Fruit fly (Drosophila melanogaster) Kc167 (cell line): ENCODE measurements around the gene abd-A.

Experiments
- Myc ChIP-seq: fragments of >200 bp; optimal IDR thresholded peaks from 2 replicates; lab custom pipeline; 2017; ENCODE audit warnings: missing external identifiers
- Sin3A ChIP-seq: fragments of >200 bp; optimal IDR thresholded peaks from 2 replicates; lab custom pipeline; 2018; ENCODE audit warnings: missing external identifiers
- h ChIP-seq: fragments of >200 bp; optimal IDR thresholded peaks from 3 replicates; lab custom pipeline; 2018; ENCODE audit warnings: missing external identifiers
- insv ChIP-seq: fragments of >200 bp; optimal IDR thresholded peaks from 3 replicates; lab custom pipeline; 2018; ENCODE audit warnings: missing external identifiers
- psq ChIP-seq: fragments of >200 bp; optimal IDR thresholded peaks from 2 replicates; lab custom pipeline; 2017; ENCODE audit warnings: missing external identifiers
- ttk ChIP-seq: sonication (Bioruptor generic); optimal IDR thresholded peaks from 2 replicates; lab custom pipeline; 2017; ENCODE audit warnings: missing external identifiers

abd-A gene

DNA sequence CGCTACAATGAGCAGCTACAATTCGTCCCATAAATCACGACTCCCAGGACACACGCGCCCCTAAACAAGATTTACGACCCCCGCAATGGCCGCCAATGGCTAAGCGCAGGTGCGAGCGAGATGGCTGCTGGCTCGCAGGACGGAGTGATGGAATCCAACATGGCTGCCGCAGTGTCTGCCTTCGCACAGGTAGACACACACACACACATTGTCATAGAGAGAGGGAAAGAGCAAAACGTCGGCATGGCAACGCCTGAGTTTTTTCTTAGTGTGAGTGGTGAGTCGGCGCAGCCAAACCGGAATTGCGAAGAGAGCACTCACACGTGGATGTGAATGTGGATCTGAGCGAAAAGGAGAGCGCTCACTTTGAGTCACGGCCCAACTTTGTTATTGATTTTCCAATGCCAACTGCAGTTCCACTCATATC, 18.1 kb downstream of the abd-A start:
- TF ChIP-seq Myc (lab: Kevin White, UChicago), result no peak
- TF ChIP-seq h (lab: Kevin White, UChicago), result no peak
- TF ChIP-seq insv (lab: Kevin White, UChicago), result no peak
- TF ChIP-seq psq (lab: Kevin White, UChicago), result no peak
- no peak for TF ChIP-seq ttk
- TF ChIP-seq Sin3A (lab: Kevin White, UChicago), result no peak

DNA sequence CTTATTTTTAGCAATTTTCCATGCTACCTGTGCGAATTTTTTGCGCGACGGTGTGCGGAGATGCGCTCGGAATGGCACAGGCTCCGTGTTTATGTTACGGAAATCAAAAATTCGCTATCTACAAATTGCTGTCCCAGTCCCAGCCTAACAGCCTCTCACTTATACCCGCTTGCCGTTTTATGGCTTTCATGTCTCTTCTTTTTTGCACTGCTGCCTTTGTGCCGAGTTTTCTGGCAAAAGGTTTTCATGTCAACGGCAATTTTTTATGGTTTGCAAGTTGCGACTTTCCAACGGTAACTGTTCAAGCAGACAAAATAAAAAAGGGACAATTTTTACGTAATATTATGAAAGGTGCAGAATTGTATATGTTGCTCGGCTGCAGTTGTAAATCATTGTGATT, 19.0 kb downstream of the abd-A start:
- TF ChIP-seq h (lab: Kevin White, UChicago), result no peak
- no peak for TF ChIP-seq psq (lab: Kevin White, UChicago)
- no peak for TF ChIP-seq Sin3A (lab: Kevin White, UChicago)
- no peak for TF ChIP-seq ttk
- TF ChIP-seq insv (lab: Kevin White, UChicago), result no peak
- no peak for TF ChIP-seq Myc (lab: Kevin White, UChicago)

DNA sequence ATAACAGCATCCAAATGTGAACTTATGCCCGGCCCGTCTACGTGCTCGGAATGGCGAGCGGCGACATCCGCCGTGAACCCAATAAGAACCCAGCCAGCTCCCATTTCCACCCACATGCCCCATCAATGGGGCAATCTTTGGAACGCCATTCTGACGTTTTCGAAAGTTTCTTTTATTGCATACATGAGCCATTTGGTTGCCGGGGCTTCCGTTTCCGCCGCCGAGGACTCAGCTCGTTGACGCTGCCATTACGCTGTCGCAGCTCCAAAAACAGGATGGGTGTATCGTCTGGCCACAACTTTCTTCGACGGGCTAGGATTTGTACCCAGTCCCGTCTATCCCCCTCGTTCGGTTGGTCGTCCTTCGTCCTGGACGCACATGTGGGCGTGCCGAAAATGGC, 23.7 kb downstream of the abd-A start:
- TF ChIP-seq insv (lab: Kevin White, UChicago), result no peak
- no peak for TF ChIP-seq ttk
- no peak for TF ChIP-seq Sin3A (lab: Kevin White, UChicago)
- TF ChIP-seq Myc (lab: Kevin White, UChicago), result no peak
- TF ChIP-seq h (lab: Kevin White, UChicago), result no peak
- no peak for TF ChIP-seq psq (lab: Kevin White, UChicago)

- TF ChIP-seq h (lab: Kevin White, UChicago) (no peak), insv (lab: Kevin White, UChicago) (no peak), psq (lab: Kevin White, UChicago) (no peak), Sin3A (lab: Kevin White, UChicago) (no peak), ttk (no peak), Myc (lab: Kevin White, UChicago) (no peak)
These were observed 25.8 kb downstream of the abd-A start for dm6 chr3R:16804086-16804485.

DNA sequence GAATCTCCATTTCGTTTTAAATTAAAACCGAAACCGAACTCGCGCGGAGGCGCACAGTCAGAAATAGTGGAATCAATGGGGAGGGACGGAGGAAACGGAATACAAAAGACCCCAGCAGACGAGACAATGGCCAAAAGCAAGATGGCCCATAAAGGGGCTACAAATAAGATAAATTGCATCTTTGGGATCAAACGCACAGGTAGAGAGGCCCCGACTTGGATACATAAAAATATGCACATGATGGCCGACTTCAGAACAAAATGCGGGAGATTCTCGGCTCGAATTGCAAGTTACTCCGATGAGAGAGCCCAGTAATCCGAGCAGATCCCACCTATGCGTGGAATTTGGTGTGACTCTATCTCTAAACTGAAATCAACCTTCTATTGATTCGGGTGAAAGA, 28.4 kb downstream of the abd-A start:
- TF ChIP-seq insv (lab: Kevin White, UChicago), result no peak
- no peak for TF ChIP-seq Myc (lab: Kevin White, UChicago)
- no peak for TF ChIP-seq Sin3A (lab: Kevin White, UChicago)
- no peak for TF ChIP-seq ttk
- TF ChIP-seq h (lab: Kevin White, UChicago), result no peak
- TF ChIP-seq psq (lab: Kevin White, UChicago), result no peak

DNA sequence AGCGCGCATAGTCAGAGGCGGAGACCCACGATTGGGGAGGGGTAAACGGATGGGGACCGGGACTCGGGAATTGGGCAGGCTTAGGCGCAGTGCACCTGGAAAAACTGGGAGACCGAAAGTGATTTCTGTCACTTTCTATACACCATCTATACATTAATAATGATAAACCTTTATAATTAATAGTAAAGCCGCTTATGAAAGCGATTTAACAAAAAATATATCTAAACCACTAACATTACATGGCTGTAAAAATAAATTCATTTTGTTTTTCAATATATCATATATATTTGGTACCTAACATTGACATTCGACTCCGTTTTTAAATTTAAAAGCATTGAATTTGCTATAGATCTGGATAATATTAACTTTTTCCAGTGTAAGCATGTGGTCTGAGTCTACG, 28.9 kb downstream of the abd-A start:
- TF ChIP-seq h (lab: Kevin White, UChicago) (no peak), ttk (no peak), insv (lab: Kevin White, UChicago) (no peak), Myc (lab: Kevin White, UChicago) (no peak), psq (lab: Kevin White, UChicago) (no peak), Sin3A (lab: Kevin White, UChicago) (no peak)

DNA sequence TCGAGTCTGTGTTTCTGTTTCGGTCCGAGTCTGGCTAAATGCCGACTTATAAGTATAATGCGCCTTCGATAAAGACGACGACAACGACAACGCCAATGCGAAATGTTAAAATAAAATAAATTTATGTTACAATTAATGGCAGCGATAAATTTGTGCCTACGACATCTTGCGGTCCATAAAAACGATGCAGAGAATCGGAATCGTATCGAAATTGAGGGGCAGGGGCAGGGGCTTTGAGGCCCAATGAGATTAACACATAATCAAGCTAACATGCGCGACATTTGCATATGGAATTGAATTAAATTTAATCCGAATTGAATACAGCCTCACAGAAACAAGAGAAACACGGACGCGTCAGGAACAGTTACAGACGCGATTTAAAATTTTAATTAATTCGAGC, 29.6 kb downstream of the abd-A start:
- TF ChIP-seq Myc (lab: Kevin White, UChicago), result no peak
- no peak for TF ChIP-seq ttk

DNA sequence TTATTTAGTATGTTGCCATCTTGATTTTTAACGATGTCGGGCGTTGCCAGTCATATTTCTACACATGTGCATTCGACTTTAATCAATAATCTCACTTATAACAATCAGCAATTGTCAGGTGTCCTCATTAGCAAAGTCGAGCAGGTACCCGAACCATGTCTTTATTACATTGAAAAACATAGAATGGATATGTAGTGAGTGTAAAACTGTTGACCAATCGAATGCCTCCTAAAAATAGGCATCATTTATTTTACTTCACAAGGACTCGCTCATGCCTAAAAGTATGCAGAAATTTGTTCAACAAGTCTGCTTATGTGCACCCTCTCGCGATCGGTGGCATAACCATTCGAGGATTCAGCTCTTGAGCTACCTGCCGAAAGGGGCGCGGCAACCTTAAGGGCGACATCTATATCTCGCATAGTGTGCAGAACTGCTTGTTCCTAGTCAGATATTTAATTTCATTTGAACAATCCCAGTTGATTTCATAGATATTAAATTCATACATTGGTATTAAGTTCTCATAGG, 31.3 kb downstream of the abd-A start:
- TF ChIP-seq Myc (lab: Kevin White, UChicago) (no peak), h (lab: Kevin White, UChicago) (peak; percentile 98)

DNA sequence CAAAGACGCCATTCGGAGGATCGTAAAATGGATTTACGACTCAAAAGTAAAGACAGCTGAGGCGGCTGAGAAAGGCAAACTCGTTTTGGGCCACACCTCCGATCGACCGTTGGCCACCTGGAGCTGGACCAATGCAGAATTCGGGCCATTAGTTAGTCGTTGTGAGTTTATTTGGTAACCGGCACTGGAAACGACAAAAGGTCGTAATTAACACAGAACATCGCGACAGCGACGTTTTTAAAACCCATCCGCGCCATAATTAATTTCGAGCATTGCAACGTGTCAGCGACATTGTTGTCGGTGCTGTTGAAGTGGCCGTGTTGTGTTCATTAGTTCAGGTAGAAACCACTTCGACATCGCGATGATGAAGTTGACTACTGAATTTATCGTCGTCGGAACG, 32.0 kb downstream of the abd-A start:
- TF ChIP-seq insv (lab: Kevin White, UChicago) (no peak), psq (lab: Kevin White, UChicago) (no peak), Sin3A (lab: Kevin White, UChicago) (no peak), Myc (lab: Kevin White, UChicago) (no peak), h (lab: Kevin White, UChicago) (no peak), ttk (no peak)

dm6 chr3R:16794590-16794967, 35.3 kb downstream of the abd-A start:
- no peak for TF ChIP-seq psq (lab: Kevin White, UChicago)
- TF ChIP-seq insv (lab: Kevin White, UChicago), result no peak
- TF ChIP-seq Myc (lab: Kevin White, UChicago), result no peak
- no peak for TF ChIP-seq Sin3A (lab: Kevin White, UChicago)
- TF ChIP-seq ttk, result no peak
- TF ChIP-seq h (lab: Kevin White, UChicago), result no peak

DNA sequence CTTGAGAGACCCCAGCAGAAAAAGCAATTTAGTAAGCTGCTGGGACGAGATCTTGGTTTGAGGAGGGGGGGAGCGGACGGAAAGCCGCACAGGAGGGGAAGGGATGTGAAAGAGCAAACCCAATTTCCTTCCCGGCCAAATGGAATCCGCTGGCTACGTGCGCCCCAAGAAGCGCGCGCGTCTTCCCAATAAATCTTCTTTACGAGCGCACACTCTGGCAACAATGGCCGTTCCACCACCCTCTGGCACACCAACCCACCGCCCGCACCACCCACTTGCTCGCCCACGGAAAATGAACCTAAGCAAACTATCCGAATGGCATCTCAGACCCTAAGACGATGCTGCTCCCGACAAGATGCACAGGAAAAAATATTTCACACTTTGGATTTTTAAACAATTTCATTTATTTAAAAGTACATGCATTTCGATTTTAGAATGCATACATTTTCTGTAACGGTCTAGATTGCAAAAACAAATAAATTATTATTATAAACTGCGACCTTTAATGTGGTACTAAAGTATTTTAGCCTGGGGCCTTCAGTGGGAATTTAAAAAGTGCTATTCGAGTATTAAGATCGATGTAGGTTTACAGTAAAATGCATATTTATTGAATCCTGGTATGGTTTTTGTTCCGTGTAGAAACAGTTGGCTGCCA, 35.8 kb downstream of the abd-A start:
- TF ChIP-seq psq (lab: Kevin White, UChicago), result no peak
- TF ChIP-seq h (lab: Kevin White, UChicago), result no peak
- no peak for TF ChIP-seq Sin3A (lab: Kevin White, UChicago)
- no peak for TF ChIP-seq Myc (lab: Kevin White, UChicago)

DNA sequence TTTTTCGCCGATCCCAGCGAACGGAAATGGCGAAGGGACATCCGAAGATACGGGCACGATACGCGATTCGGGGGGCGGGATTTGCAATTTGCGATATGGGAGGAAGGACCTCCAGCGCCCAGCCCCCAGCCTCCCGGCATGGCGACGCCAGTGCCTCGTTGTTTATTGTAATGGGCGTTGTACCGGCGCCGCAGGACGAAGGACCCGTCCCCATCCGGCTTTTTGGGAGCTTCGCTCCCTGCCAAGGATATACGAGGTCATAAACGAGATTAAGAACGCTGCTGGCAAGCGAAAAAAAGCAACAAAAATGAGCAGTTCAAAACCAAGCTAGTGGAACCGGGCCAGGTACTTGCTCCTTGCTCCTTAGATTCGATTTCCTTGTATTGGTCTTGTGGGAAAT, 37.3 kb downstream of the abd-A start:
- no peak for TF ChIP-seq Sin3A (lab: Kevin White, UChicago)
- TF ChIP-seq psq (lab: Kevin White, UChicago), result no peak
- no peak for TF ChIP-seq h (lab: Kevin White, UChicago)
- TF ChIP-seq ttk, result no peak
- no peak for TF ChIP-seq Myc (lab: Kevin White, UChicago)
- TF ChIP-seq insv (lab: Kevin White, UChicago), result no peak
